Fruit fly (Drosophila melanogaster) Kc167 (cell line): ENCODE measurements around the gene REG.

Experiments used
- Myc ChIP-seq: fragments of >200 bp; optimal IDR thresholded peaks from 2 replicates; lab custom pipeline; 2017; ENCODE audit warnings: missing external identifiers
- psq ChIP-seq: fragments of >200 bp; optimal IDR thresholded peaks from 2 replicates; lab custom pipeline; 2017; ENCODE audit warnings: missing external identifiers
- ttk ChIP-seq: sonication (Bioruptor generic); optimal IDR thresholded peaks from 2 replicates; lab custom pipeline; 2017; ENCODE audit warnings: missing external identifiers

dm6 chrX:13208554-13208953 lies 3.6 kb upstream of the REG start:
- TF ChIP-seq psq (no peak), ttk (lab: Kevin White, UChicago) (no peak), Myc (lab: Kevin White, UChicago) (no peak)
